Worm (Caenorhabditis elegans) whole organism, L1 larva: Measurements from ENCODE around the gene lelo-1.
A peak's percentile ranks its signal among the peaks of the same experiment; 100 is the strongest.

Source experiments
- C16A3.4 ChIP-seq: fragments of 150-350 bp; optimal IDR thresholded peaks from 2 replicates; lab custom pipeline; 2014; ENCODE audit warnings: missing biosample characterization, missing genetic modification characterization
- C34B4.2 ChIP-seq: sonication (generic microtip); optimal IDR thresholded peaks from 2 replicates; lab custom pipeline; 2017; ENCODE audit warnings: mild to moderate bottlenecking, missing genetic modification characterization, missing compliant biosample characterization
- aha-1 ChIP-seq: fragments of 150-350 bp; optimal IDR thresholded peaks from 2 replicates; lab custom pipeline; 2014; ENCODE audit warnings: missing biosample characterization, missing genetic modification characterization
- blmp-1 ChIP-seq: fragments of 150-350 bp; optimal IDR thresholded peaks from 2 replicates; lab custom pipeline; 2014; ENCODE audit warnings: missing biosample characterization, missing genetic modification characterization
- ceh-82 ChIP-seq, 3 experiments: fragments of 150-350 bp in 1 of 3; sonication (generic microtip) in 2 of 3; optimal IDR thresholded peaks; 2 replicates each; lab custom pipeline; 2014 to 2017; ENCODE audit warnings: missing biosample characterization in 3 of 3, missing genetic modification characterization in 3 of 3
- ceh-88 ChIP-seq: fragments of 200-800 bp; sonication (Bioruptor generic); IDR thresholded peaks from 2 replicates; pipeline ENCODE4 v1.3.6; 2022; ENCODE audit warnings: missing genetic modification characterization, missing compliant biosample characterization
- efl-1 ChIP-seq, 4 experiments: fragments of 150-350 bp; optimal IDR thresholded peaks in 3 of 4; peaks in 1 of 4; 1 replicate in 1 of 4; 2 replicates in 3 of 4; lab custom pipeline; 2014; ENCODE audit warnings: missing biosample characterization in 2 of 4, missing genetic modification characterization in 2 of 4, missing genetic modification reagents in 2 of 4
- efl-3 ChIP-seq: fragments of 200-800 bp; sonication (Bioruptor generic); optimal IDR thresholded peaks from 2 replicates; lab custom pipeline; 2018; ENCODE audit warnings: mild to moderate bottlenecking, missing genetic modification characterization, missing compliant biosample characterization
- egl-27 ChIP-seq, 2 experiments: fragments of 150-350 bp in 1 of 2; sonication (generic microtip); optimal IDR thresholded peaks; 3 replicates each; lab custom pipeline; 2017 to 2018; ENCODE audit warnings: missing biosample characterization in 2 of 2, missing genetic modification characterization in 2 of 2, missing genetic modification reagents in 2 of 2
- elt-2 ChIP-seq: sonication (generic microtip); optimal IDR thresholded peaks from 2 replicates; lab custom pipeline; 2016; ENCODE audit warnings: missing genetic modification characterization, mild to moderate bottlenecking, inconsistent platforms, missing compliant biosample characterization, missing genetic modification reagents
- elt-3 ChIP-seq, 6 experiments: fragments of 150-350 bp in 1 of 6; sonication (generic microtip); optimal IDR thresholded peaks; 2 replicates each; lab custom pipeline; 2017 to 2018; ENCODE audit warnings: missing biosample characterization in 6 of 6, missing genetic modification characterization in 6 of 6, inconsistent platforms in 1 of 6
- fkh-4 ChIP-seq: sonication (generic microtip); optimal IDR thresholded peaks from 2 replicates; lab custom pipeline; 2016; ENCODE audit warnings: missing compliant biosample characterization, missing genetic modification characterization, borderline replicate concordance
- hpl-2 ChIP-seq: fragments of 150-350 bp; optimal IDR thresholded peaks from 2 replicates; lab custom pipeline; 2014; ENCODE audit warnings: missing biosample characterization, missing genetic modification reagents, missing genetic modification characterization
- isw-1 ChIP-seq: fragments of 200-800 bp; sonication (Bioruptor generic); IDR thresholded peaks from 2 replicates; pipeline ENCODE4 v1.3.6; 2022; ENCODE audit warnings: missing genetic modification characterization, missing compliant biosample characterization
- lin-35 ChIP-seq, 2 experiments: fragments of 150-350 bp; optimal IDR thresholded peaks; 2 replicates each; lab custom pipeline; 2014; ENCODE audit warnings: missing biosample characterization in 2 of 2, missing genetic modification characterization in 2 of 2, missing genetic modification reagents in 2 of 2
- lin-39 ChIP-seq: fragments of 150-350 bp; optimal IDR thresholded peaks from 2 replicates; lab custom pipeline; 2014; ENCODE audit warnings: missing biosample characterization, missing genetic modification reagents, missing genetic modification characterization
- lsy-2 ChIP-seq, 2 experiments: fragments of 150-350 bp; optimal IDR thresholded peaks; 2 replicates each; lab custom pipeline; 2014; ENCODE audit warnings: missing biosample characterization in 2 of 2, missing genetic modification characterization in 2 of 2
- mep-1 ChIP-seq: fragments of 150-350 bp; optimal IDR thresholded peaks from 2 replicates; lab custom pipeline; 2014; ENCODE audit warnings: missing biosample characterization, missing genetic modification characterization
- nhr-12 ChIP-seq: sonication (generic microtip); optimal IDR thresholded peaks from 2 replicates; lab custom pipeline; 2017; ENCODE audit warnings: missing biosample characterization, missing genetic modification characterization
- nhr-237 ChIP-seq: fragments of 150-350 bp; optimal IDR thresholded peaks from 2 replicates; lab custom pipeline; 2014; ENCODE audit warnings: missing biosample characterization, missing genetic modification characterization
- nhr-28 ChIP-seq: fragments of 150-350 bp; optimal IDR thresholded peaks from 2 replicates; lab custom pipeline; 2014; ENCODE audit warnings: missing biosample characterization, missing genetic modification characterization
- nhr-71 ChIP-seq: sonication (generic microtip); optimal IDR thresholded peaks from 2 replicates; lab custom pipeline; 2016; ENCODE audit warnings: mild to moderate bottlenecking, missing genetic modification characterization, moderate library complexity, missing compliant biosample characterization
- nhr-76 ChIP-seq: sonication (generic microtip); optimal IDR thresholded peaks from 2 replicates; lab custom pipeline; 2017; ENCODE audit warnings: missing biosample characterization, missing genetic modification characterization
- pag-3 ChIP-seq: sonication (generic microtip); optimal IDR thresholded peaks from 2 replicates; lab custom pipeline; 2017; ENCODE audit warnings: missing genetic modification characterization, mild to moderate bottlenecking, missing compliant biosample characterization, antibody characterized with exemption, borderline replicate concordance; ENCODE audit not compliant: insufficient read depth
- pqm-1 ChIP-seq: sonication (generic microtip); optimal IDR thresholded peaks from 3 replicates; lab custom pipeline; 2017; ENCODE audit warnings: missing biosample characterization, missing genetic modification characterization
- rnt-1 ChIP-seq: sonication (generic microtip); optimal IDR thresholded peaks from 2 replicates; lab custom pipeline; 2016; ENCODE audit warnings: mild to moderate bottlenecking, missing genetic modification characterization, moderate library complexity, missing compliant biosample characterization
- skn-1 ChIP-seq: fragments of 150-350 bp; optimal IDR thresholded peaks from 2 replicates; lab custom pipeline; 2014; ENCODE audit warnings: missing biosample characterization, missing genetic modification characterization
- snpc-4 ChIP-seq: fragments of 150-350 bp; optimal IDR thresholded peaks from 2 replicates; lab custom pipeline; 2014; ENCODE audit warnings: missing biosample characterization, missing genetic modification characterization
- snu-23 ChIP-seq: sonication (generic microtip); optimal IDR thresholded peaks from 2 replicates; lab custom pipeline; 2016; ENCODE audit warnings: missing genetic modification characterization, missing compliant biosample characterization
- sox-4 ChIP-seq: sonication (generic microtip); optimal IDR thresholded peaks from 2 replicates; lab custom pipeline; 2016; ENCODE audit warnings: missing genetic modification characterization, missing compliant biosample characterization
- sptf-1 ChIP-seq: fragments of 150-350 bp; optimal IDR thresholded peaks from 2 replicates; lab custom pipeline; 2014; ENCODE audit warnings: missing biosample characterization, missing genetic modification characterization
- sup-37 ChIP-seq: fragments of 200-800 bp; sonication (Bioruptor generic); optimal IDR thresholded peaks from 2 replicates; lab custom pipeline; 2018; ENCODE audit warnings: mild to moderate bottlenecking, missing genetic modification characterization, missing compliant biosample characterization
- swsn-7 ChIP-seq: sonication (generic microtip); optimal IDR thresholded peaks from 2 replicates; lab custom pipeline; 2016; ENCODE audit warnings: missing genetic modification characterization, missing compliant biosample characterization
- tbx-2 ChIP-seq: sonication (generic microtip); optimal IDR thresholded peaks from 2 replicates; lab custom pipeline; 2016; ENCODE audit warnings: missing genetic modification characterization, missing compliant biosample characterization
- tlp-1 ChIP-seq: fragments of 150-350 bp; optimal IDR thresholded peaks from 2 replicates; lab custom pipeline; 2014; ENCODE audit warnings: missing biosample characterization, missing genetic modification characterization
- unc-30 ChIP-seq: sonication (generic microtip); optimal IDR thresholded peaks from 2 replicates; lab custom pipeline; 2017; ENCODE audit warnings: missing biosample characterization, missing genetic modification characterization
- unc-62 ChIP-seq: fragments of 150-350 bp; optimal IDR thresholded peaks from 2 replicates; lab custom pipeline; 2014; ENCODE audit warnings: missing biosample characterization, missing genetic modification reagents, missing genetic modification characterization
- unc-86 ChIP-seq: sonication (generic microtip); optimal IDR thresholded peaks from 2 replicates; lab custom pipeline; 2016; ENCODE audit warnings: missing genetic modification characterization, missing compliant biosample characterization
- unc-98 ChIP-seq: fragments of 200-800 bp; sonication (Bioruptor generic); IDR thresholded peaks from 2 replicates; pipeline ENCODE4 v1.3.6; 2022; ENCODE audit warnings: missing genetic modification characterization, missing compliant biosample characterization
- xbp-1 ChIP-seq: sonication (generic microtip); optimal IDR thresholded peaks from 2 replicates; lab custom pipeline; 2016; ENCODE audit warnings: missing genetic modification characterization, missing compliant biosample characterization
- ztf-11 ChIP-seq, 2 experiments: sonication (generic microtip); optimal IDR thresholded peaks; 2 replicates each; lab custom pipeline; 2016 to 2017; ENCODE audit warnings: missing genetic modification characterization in 2 of 2, missing biosample characterization in 1 of 2, missing compliant biosample characterization in 1 of 2
- ztf-4 ChIP-seq: fragments of 150-350 bp; optimal IDR thresholded peaks from 2 replicates; lab custom pipeline; 2014; ENCODE audit warnings: missing biosample characterization, missing genetic modification characterization

The lelo-1 gene

ce11 chrII:6236093-6236945, 9.8 kb upstream of the lelo-1 start (continued):
- TF ChIP-seq egl-27 (tag; optimal IDR thresholded peaks at IDR 0.05; lab: Kevin White, UChicago) (no peak), snu-23 (GFP tag; lab: Kevin White, UChicago) (peak; percentile 6), fkh-4 (tag; lab: Kevin White, UChicago) (no peak), lsy-2 (tag; optimal IDR thresholded peaks at IDR 0.05; lab: Kevin White, UChicago) (peak in 1 of 2 experiments; percentile 30), efl-3 (no peak), elt-3 (tag; optimal IDR thresholded peaks at IDR 0.05; lab: Kevin White, UChicago) (peak in 1 of 6 experiments; percentile 35), swsn-7 (no peak), efl-1 (optimal IDR thresholded peaks at IDR 0.05; lab: Kevin White, UChicago) (no peak), efl-1 (GFP tag; optimal IDR thresholded peaks at IDR 0.05 in 1 of 2; lab: Kevin White, UChicago) (peak in 1 of 2 experiments; percentile 47), nhr-237 (tag; lab: Kevin White, UChicago) (no peak), sup-37 (GFP tag; lab: Kevin White, UChicago) (no peak), isw-1 (GFP tag; lab: Robert Waterston, UW) (no peak), unc-98 (GFP tag; lab: Robert Waterston, UW) (no peak)
- TF ChIP-seq, all 84 proteins: peak for 11

- no peak for TF ChIP-seq ztf-4
- TF ChIP-seq unc-62 (GFP tag; lab: Kevin White, UChicago): no peak
- no peak for TF ChIP-seq pqm-1 (tag; lab: Kevin White, UChicago)
- no peak for TF ChIP-seq nhr-76
- no peak for TF ChIP-seq unc-30 (tag; lab: Kevin White, UChicago)
- TF ChIP-seq ceh-88 (GFP tag; lab: Robert Waterston, UW): no peak
- no peak for TF ChIP-seq tbx-2 (tag; lab: Kevin White, UChicago)
- TF ChIP-seq elt-3 (tag; optimal IDR thresholded peaks at IDR 0.05; lab: Kevin White, UChicago): no peak
- TF ChIP-seq aha-1 (tag; lab: Kevin White, UChicago): no peak
- no peak for TF ChIP-seq mep-1 (tag; lab: Kevin White, UChicago)
- TF ChIP-seq nhr-12 (tag; lab: Kevin White, UChicago): no peak
- TF ChIP-seq isw-1 (GFP tag; lab: Robert Waterston, UW): no peak
- no peak for TF ChIP-seq pag-3 (tag; lab: Kevin White, UChicago)
- no peak for TF ChIP-seq snu-23 (GFP tag; lab: Kevin White, UChicago)
- TF ChIP-seq swsn-7: no peak
- no peak for TF ChIP-seq nhr-71 (tag; lab: Kevin White, UChicago)
- no peak for TF ChIP-seq C16A3.4
These were observed 4.4 kb upstream of the lelo-1 start, which contains the start of gene T24H7.8 for ce11 chrII:6241758-6242157. Gene T24H7.8, plus strand, starts transcription at chrII:6242058.

ce11 chrII:6244171-6244570, 2.0 kb upstream of the lelo-1 start, which contains the start of gene tat-4:
Gene tat-4, minus strand, starts transcription at chrII:6244287.
- no peak for TF ChIP-seq elt-3 (tag; optimal IDR thresholded peaks at IDR 0.05; lab: Kevin White, UChicago)
- no peak for TF ChIP-seq nhr-28 (tag; lab: Kevin White, UChicago)
- peak in 1 of 2 experiments; percentile 26 for TF ChIP-seq lin-35 (GFP tag; optimal IDR thresholded peaks at IDR 0.05; lab: Kevin White, UChicago)

- TF ChIP-seq elt-2 (tag; lab: Kevin White, UChicago): no peak
- TF ChIP-seq rnt-1 (tag; lab: Kevin White, UChicago): no peak
- TF ChIP-seq ztf-4: no peak
- TF ChIP-seq C34B4.2 (tag; lab: Kevin White, UChicago): no peak
- no peak for TF ChIP-seq elt-3 (tag; optimal IDR thresholded peaks at IDR 0.05; lab: Kevin White, UChicago)
- no peak for TF ChIP-seq sptf-1 (tag; lab: Kevin White, UChicago)
- no peak for TF ChIP-seq hpl-2
- TF ChIP-seq ceh-88 (GFP tag; lab: Robert Waterston, UW): no peak
- no peak for TF ChIP-seq ceh-82 (tag; optimal IDR thresholded peaks at IDR 0.05; lab: Kevin White, UChicago)
- no peak for TF ChIP-seq skn-1 (tag; lab: Kevin White, UChicago)
- TF ChIP-seq snu-23 (GFP tag; lab: Kevin White, UChicago): no peak
- no peak for TF ChIP-seq ztf-11 (tag; optimal IDR thresholded peaks at IDR 0.05; lab: Kevin White, UChicago)
- no peak for TF ChIP-seq lin-39
- peak in 1 of 2 experiments; percentile 71 for TF ChIP-seq efl-1 (optimal IDR thresholded peaks at IDR 0.05; lab: Kevin White, UChicago)
- TF ChIP-seq efl-1 (GFP tag; optimal IDR thresholded peaks at IDR 0.05 in 1 of 2; lab: Kevin White, UChicago): peak; percentile 78 to 97
- TF ChIP-seq sox-4 (tag; lab: Kevin White, UChicago): no peak
- TF ChIP-seq lsy-2 (tag; optimal IDR thresholded peaks at IDR 0.05; lab: Kevin White, UChicago): peak in 1 of 2 experiments; percentile 30
- no peak for TF ChIP-seq snpc-4 (tag; lab: Kevin White, UChicago)
- no peak for TF ChIP-seq nhr-28 (tag; lab: Kevin White, UChicago)
- no peak for TF ChIP-seq nhr-71 (tag; lab: Kevin White, UChicago)
- no peak for TF ChIP-seq nhr-12 (tag; lab: Kevin White, UChicago)
- peak; percentile 1 for TF ChIP-seq blmp-1 (tag; lab: Kevin White, UChicago)
- TF ChIP-seq tlp-1: no peak
- TF ChIP-seq isw-1 (GFP tag; lab: Robert Waterston, UW): no peak
- TF ChIP-seq pqm-1 (tag; lab: Kevin White, UChicago): no peak
- no peak for TF ChIP-seq xbp-1 (tag; lab: Kevin White, UChicago)
- TF ChIP-seq unc-86 (tag; lab: Kevin White, UChicago): no peak
These were observed 903 bp upstream of the lelo-1 start, which contains the start of gene blos-4 for ce11 chrII:6245199-6245702. Gene blos-4, plus strand, starts transcription at chrII:6245249.
